Worm (Caenorhabditis elegans): ENCODE measurements around the gene irld-60.

Gene irld-60

ce11 chrIII:12699194-12699593 lies 51.5 kb downstream of the irld-60 start, which contains the start of gene sas-1:
Gene sas-1, plus strand, starts transcription at chrIII:12699494.
- TF ChIP-seq fkh-10 (GFP tag; optimal IDR thresholded peaks at IDR 0.05) (no peak), ces-1 (GFP tag; optimal IDR thresholded peaks at IDR 0.05) (no peak), pax-3 (tag; optimal IDR thresholded peaks at IDR 0.05) (no peak), snpc-4 (tag; optimal IDR thresholded peaks at IDR 0.05) (no peak), aha-1 (tag; optimal IDR thresholded peaks at IDR 0.05) (no peak), ztf-11 (tag; optimal IDR thresholded peaks at IDR 0.05) (no peak), ztf-4 (tag; optimal IDR thresholded peaks at IDR 0.05) (no peak), lin-13 (GFP tag; optimal IDR thresholded peaks at IDR 0.05) (no peak), Y116A8C.19 (tag; optimal IDR thresholded peaks at IDR 0.05; ENCODE audit: borderline replicate concordance) (no peak), isw-1 (GFP tag; IDR thresholded peaks at IDR 0.05) (no peak), hlh-4 (tag; optimal IDR thresholded peaks at IDR 0.05) (no peak), fkh-8 (tag; optimal IDR thresholded peaks at IDR 0.05) (no peak), fos-1 (tag; optimal IDR thresholded peaks at IDR 0.05) (no peak)

All from whole organism, L1 larva.